Worm (Caenorhabditis elegans): ENCODE results near the gene srz-18.

ce11 chrV:20626043-20626761, at the start of gene srz-18, which contains the start of gene F46B3.9:
- TF ChIP-seq pqm-1 (tag; optimal IDR thresholded peaks at IDR 0.05) (no peak), daf-12 (tag; optimal IDR thresholded peaks at IDR 0.05) (no peak)
